Fruit fly (Drosophila melanogaster): ENCODE data around the gene CG13907.

Gene CG13907

DNA sequence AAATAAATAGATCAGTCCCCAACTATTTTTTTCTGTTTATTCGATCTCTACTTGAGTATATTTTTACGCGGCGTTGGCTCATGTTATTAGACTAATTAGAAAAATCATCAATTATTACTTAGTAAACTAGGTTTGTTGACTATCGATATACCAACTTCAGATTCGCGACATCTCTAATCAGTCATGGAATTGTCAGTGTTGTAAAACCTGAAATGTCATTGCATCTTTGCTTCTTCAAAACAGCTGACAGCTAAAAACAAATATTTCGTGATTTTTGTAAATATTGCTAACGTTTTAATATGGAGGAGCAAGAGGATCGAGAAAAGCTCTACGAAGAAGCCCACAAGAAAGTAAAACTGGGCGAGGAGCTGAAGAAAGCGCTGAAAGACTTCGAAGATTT is 47.9 kb downstream of the CG13907 start, which contains the start of gene CG42553 (continued):
- TF ChIP-seq phol (tag; optimal IDR thresholded peaks at IDR 0.05) (no peak), Fer1 (GFP tag; optimal IDR thresholded peaks at IDR 0.05) (peak; percentile 10), Sry-δ (GFP tag; optimal IDR thresholded peaks at IDR 0.05) (peak; percentile 14), CG11456 (GFP tag; IDR thresholded peaks at IDR 0.05) (no peak), Sin3A (optimal IDR thresholded peaks at IDR 0.05) (no peak), CG14667 (GFP tag; IDR thresholded peaks at IDR 0.05) (no peak), CG9932 (GFP tag; IDR thresholded peaks at IDR 0.05) (peak; percentile 9; the same call in 1 of the 2 replicates), Atf6 (GFP tag; IDR thresholded peaks at IDR 0.05) (no peak), CG8281 (tag; optimal IDR thresholded peaks at IDR 0.05) (no peak), CG34376 (GFP tag; optimal IDR thresholded peaks at IDR 0.05) (no peak), chn (GFP tag; optimal IDR thresholded peaks at IDR 0.05) (no peak), Stat92E (GFP tag; optimal IDR thresholded peaks at IDR 0.05) (no peak), chinmo (GFP tag; IDR thresholded peaks at IDR 0.05; ENCODE audit: partially characterized antibody) (no peak), tx (GFP tag; optimal IDR thresholded peaks at IDR 0.05) (no peak), zfh1 (GFP tag; IDR thresholded peaks at IDR 0.05) (no peak), Hr39 (optimal IDR thresholded peaks at IDR 0.05) (no peak), slbo (GFP tag; IDR thresholded peaks at IDR 0.05) (peak; percentile 49; the same call in 1 of the 2 replicates), CG7372 (GFP tag; IDR thresholded peaks at IDR 0.05) (no peak), CG16813 (GFP tag; IDR thresholded peaks at IDR 0.05; ENCODE audit: partially characterized antibody) (peak; percentile 23), crc (GFP tag; optimal IDR thresholded peaks at IDR 0.05) (no peak), vnd (GFP tag; IDR thresholded peaks at IDR 0.05; ENCODE audit: partially characterized antibody) (0 out of 3 replicates have a peak, but pooled peaks have one; percentile 15), H15 (GFP tag; IDR thresholded peaks at IDR 0.05) (no peak), Hmx (GFP tag; optimal IDR thresholded peaks at IDR 0.05) (no peak), Aef1 (GFP tag; IDR thresholded peaks at IDR 0.05) (no peak), CG10267 (tag; optimal IDR thresholded peaks at IDR 0.05) (peak; percentile 91), tna (GFP tag; IDR thresholded peaks at IDR 0.05; ENCODE audit: partially characterized antibody) (no peak), zfh2 (GFP tag; optimal IDR thresholded peaks at IDR 0.05) (no peak), Asciz (GFP tag; optimal IDR thresholded peaks at IDR 0.05) (no peak), CG16815 (GFP tag; optimal IDR thresholded peaks at IDR 0.05) (no peak), abd-A (tag; optimal IDR thresholded peaks at IDR 0.05) (no peak), Rfx (GFP tag; IDR thresholded peaks at IDR 0.05) (peak; percentile 31; the same call in 1 of the 2 replicates), H2.0 (GFP tag; IDR thresholded peaks at IDR 0.05) (no peak), CG3847 (GFP tag; IDR thresholded peaks at IDR 0.05) (peak; percentile 32; the same call in 1 of the 2 replicates), Dref (GFP tag; IDR thresholded peaks at IDR 0.05) (peak; percentile 69), gcm2 (GFP tag; optimal IDR thresholded peaks at IDR 0.05) (no peak), CG10321 (GFP tag; IDR thresholded peaks at IDR 0.05) (no peak), tup (GFP tag; optimal IDR thresholded peaks at IDR 0.05) (no peak), Opbp (GFP tag; IDR thresholded peaks at IDR 0.05; ENCODE audit: partially characterized antibody) (peak; percentile 65; the same call in 2 of the 3 replicates), BEAF-32 (GFP tag; optimal IDR thresholded peaks at IDR 0.05) (peak; percentile 49), fu2 (GFP tag; optimal IDR thresholded peaks at IDR 0.05) (no peak), stc (GFP tag; IDR thresholded peaks at IDR 0.05) (no peak), CTCF (GFP tag; optimal IDR thresholded peaks at IDR 0.05) (no peak), Kr (GFP tag; optimal IDR thresholded peaks at IDR 0.05) (no peak), Trl (optimal IDR thresholded peaks at IDR 0.05) (no peak), Trl (GFP tag; optimal IDR thresholded peaks at IDR 0.05) (no peak), CG9215 (GFP tag; IDR thresholded peaks at IDR 0.05) (peak; percentile 99), twi (tag; optimal IDR thresholded peaks at IDR 0.05) (no peak), CG4617 (GFP tag; optimal IDR thresholded peaks at IDR 0.05; ENCODE audit: borderline replicate concordance) (peak; percentile 5), sim (GFP tag; IDR thresholded peaks at IDR 0.05) (no peak), cwo (GFP tag; optimal IDR thresholded peaks at IDR 0.05) (no peak), CG8089 (GFP tag; optimal IDR thresholded peaks at IDR 0.05) (no peak), amos (GFP tag; IDR thresholded peaks at IDR 0.05; ENCODE audit: partially characterized antibody) (peak; percentile 60; the same call in 1 of the 2 replicates), CG9437 (GFP tag; optimal IDR thresholded peaks at IDR 0.05) (no peak)
